Fruit fly (Drosophila melanogaster) S2 (cell line): Measurements from ENCODE around the gene pnt.

Source experiments
- CG8478 ChIP-seq: fragments of >200 bp; optimal IDR thresholded peaks from 2 replicates; lab custom pipeline; 2018
- CTCF ChIP-seq, 2 experiments: fragments of >200 bp; optimal IDR thresholded peaks; 2 replicates each; lab custom pipeline; 2018

Gene pnt

DNA sequence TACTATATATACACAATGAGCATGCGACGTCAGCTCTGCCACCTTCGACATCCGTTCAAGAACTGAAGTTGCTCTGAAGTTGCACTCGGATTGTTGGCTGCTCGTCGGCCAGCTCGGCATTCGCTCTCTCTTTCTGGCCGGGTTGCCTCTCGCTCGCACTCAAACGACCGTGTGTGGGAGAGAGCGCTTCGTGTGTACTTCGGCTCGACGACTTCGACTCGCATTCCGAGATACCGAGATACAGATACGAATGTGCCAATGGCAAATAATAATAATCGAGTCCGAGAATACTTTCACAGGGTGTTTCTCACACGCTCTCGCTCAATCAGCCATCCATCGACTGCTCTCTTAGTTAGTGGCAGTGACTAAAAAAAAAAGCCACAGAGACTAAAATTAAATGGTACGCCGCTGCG, 50.6 kb downstream of the pnt start:
- peak; percentile 45 to 66 for TF ChIP-seq CTCF (optimal IDR thresholded peaks at IDR 0.05; lab: Kevin White, UChicago)
- TF ChIP-seq CG8478 (lab: Kevin White, UChicago): no peak

DNA sequence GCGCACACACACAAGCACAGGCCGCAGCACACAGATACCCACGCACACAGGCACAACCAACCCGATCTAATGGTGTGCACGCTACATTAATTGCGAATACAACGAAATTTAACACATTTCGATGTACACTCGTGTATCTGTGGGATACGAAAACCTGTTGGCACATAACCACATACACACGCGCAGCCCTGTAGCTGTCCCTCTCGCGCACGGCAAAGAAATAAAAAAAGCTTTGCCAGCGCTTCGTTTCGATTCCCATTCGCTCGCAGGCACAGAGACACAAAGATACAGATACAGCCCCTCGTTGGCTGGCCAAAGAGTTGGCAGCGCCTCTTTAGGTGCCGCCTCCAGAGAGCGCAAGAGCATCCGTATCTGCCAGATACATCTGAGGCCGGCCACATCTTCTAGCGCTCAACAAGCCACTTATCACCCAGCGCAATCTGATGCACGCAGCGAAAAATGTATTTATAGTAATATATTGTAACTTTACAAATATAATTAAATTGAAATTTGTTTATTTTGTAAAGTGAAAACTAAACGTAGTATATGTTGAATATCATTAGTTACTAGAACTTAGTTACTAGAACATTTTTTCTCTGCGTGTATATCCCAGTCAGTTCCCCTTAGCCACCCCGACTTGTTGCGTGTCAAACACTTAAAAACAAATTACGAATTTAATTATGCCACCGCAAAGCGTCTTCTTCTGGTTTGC, 52.7 kb downstream of the pnt start:
- no peak for TF ChIP-seq CG8478 (lab: Kevin White, UChicago)
- TF ChIP-seq CTCF (optimal IDR thresholded peaks at IDR 0.05; lab: Kevin White, UChicago): no peak

DNA sequence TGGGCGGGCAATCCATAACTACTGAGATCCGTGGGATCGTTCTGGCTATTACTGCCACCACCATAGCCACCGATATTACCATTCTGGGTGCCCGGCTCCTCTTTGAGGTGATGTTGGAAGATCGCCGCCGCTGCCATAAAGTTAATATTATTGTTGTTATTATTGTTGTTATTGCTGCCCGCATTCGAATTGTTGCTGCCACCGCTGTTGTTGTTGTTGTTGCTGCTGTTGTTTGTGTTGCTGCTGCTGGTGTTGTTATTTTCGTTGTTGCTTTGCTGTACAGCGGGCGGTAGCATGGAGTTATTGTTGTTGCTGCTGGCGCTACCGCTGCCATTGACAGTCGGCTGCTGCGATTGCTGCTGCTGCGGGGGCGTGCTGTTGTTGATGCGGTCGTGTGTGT, 53.7 kb downstream of the pnt start:
- TF ChIP-seq CTCF (optimal IDR thresholded peaks at IDR 0.05; lab: Kevin White, UChicago) (no peak), CG8478 (lab: Kevin White, UChicago) (no peak)

DNA sequence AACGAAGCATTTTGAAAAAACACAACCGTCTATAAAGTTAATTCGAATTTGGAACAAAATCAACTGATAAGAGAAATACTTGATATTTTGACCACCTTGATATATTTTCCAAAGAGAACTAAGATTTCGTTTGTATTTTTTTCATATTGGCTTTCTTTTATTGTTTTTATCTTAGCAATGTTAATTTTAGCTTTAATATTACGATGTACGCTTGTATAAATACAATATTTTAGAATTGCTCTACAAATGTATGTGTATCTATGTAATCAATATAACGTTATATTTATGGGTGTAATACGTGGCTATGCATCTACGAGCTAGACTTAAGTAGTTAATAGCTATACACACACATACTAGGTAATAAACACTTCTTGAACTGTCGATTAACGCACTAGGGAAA, 55.9 kb downstream of the pnt start, which contains the start of gene bb8:
Gene bb8 (minus strand): TSS at position 101 of the 400 bp plus-strand sequence.
- TF ChIP-seq CTCF (optimal IDR thresholded peaks at IDR 0.05; lab: Kevin White, UChicago): no peak
- TF ChIP-seq CG8478 (lab: Kevin White, UChicago): no peak

DNA sequence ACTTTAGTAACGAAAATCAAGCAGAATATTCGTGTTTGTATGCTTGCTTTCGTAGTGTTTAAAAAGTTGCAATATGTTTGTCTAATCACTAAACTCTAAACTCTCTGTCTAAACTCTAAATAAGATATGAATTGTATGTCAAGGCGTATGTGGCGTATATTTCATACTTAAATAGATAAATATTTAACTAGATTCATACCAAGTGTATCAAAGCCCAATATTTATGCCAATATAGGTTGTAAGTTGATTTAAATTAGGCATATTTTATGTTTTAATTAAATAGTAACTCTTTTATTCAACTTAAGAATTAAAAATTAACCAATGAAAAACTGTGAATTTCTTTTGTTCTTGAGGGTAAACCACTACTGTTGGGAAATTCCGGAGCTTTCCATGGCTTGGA, 58.0 kb downstream of the pnt start, which contains the start of gene wam:
Gene wam (minus strand): TSS at position 101 of the 400 bp plus-strand sequence.
- TF ChIP-seq CG8478 (lab: Kevin White, UChicago) (no peak), CTCF (optimal IDR thresholded peaks at IDR 0.05; lab: Kevin White, UChicago) (no peak)

DNA sequence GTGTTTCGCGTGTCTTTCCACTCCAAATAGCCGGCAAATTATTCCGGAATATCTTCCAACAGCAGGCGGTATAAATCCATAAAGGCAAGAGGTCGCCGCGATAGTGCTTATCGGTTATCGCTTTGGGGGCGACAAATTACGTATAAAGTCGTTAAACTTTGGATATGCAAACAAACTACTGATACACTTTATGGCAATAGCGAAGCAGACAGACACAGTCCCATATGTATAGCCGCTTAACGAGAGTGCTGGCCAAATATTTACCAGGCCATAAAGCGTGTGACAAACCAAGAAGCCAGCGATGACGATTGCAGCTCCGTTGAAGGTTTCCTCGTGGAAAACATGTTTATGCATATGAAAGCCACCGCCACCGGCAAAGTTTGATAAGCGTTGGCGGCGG, 61.7 kb downstream of the pnt start:
- no peak for TF ChIP-seq CTCF (optimal IDR thresholded peaks at IDR 0.05; lab: Kevin White, UChicago)
- TF ChIP-seq CG8478 (lab: Kevin White, UChicago): no peak

DNA sequence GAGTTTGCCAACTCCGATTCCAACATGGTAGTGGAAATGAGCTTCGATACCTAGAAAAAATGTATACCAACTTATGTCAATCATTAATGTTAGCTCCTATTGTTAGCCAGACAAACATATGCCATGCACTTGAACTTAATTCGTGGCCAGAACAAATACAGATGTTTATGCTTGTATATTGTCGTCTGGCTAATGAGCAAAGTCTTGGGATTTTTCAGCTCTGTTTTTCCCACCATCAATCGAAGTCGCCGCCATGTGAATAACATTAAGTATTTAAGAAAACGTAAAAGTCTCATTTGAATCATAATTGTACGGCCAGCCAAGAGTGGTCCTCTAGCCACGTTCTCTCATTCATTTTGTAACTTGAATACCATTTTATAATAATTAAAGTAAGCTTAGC, 62.3 kb downstream of the pnt start, which contains the start of gene CG6763:
Gene CG6763 (plus strand): TSS at position 301 of the 400 bp plus-strand sequence.
- TF ChIP-seq CTCF (optimal IDR thresholded peaks at IDR 0.05; lab: Kevin White, UChicago) (no peak), CG8478 (lab: Kevin White, UChicago) (no peak)

DNA sequence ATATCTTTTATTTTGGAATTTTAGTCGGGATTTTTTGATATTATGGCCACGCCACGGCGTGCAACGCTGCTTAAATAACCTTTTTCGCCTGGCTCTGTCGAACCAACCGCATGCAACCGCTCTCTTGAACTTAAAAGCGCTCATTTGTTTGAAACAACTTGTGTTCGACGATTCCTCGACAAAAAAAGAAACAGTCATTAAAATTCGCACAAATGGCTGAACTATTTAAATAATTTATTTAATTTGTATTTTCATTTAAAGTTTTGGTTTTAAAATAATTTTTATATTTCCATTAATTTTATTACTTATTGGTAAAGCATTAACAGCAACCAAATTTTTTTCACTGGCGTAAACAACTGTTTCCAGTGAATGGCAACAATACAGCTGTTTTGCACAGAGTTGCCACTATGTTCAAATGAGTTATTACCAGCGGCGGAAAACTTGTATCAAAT, 65.1 kb downstream of the pnt start, which contains the start of the genes orb and Cdc16:
Gene orb (minus strand): TSS at position 51 of the 452 bp plus-strand sequence.
Gene Cdc16 (plus strand): TSS at position 396 of the 452 bp plus-strand sequence.
- TF ChIP-seq CTCF (optimal IDR thresholded peaks at IDR 0.05; lab: Kevin White, UChicago): no peak
- no peak for TF ChIP-seq CG8478 (lab: Kevin White, UChicago)

DNA sequence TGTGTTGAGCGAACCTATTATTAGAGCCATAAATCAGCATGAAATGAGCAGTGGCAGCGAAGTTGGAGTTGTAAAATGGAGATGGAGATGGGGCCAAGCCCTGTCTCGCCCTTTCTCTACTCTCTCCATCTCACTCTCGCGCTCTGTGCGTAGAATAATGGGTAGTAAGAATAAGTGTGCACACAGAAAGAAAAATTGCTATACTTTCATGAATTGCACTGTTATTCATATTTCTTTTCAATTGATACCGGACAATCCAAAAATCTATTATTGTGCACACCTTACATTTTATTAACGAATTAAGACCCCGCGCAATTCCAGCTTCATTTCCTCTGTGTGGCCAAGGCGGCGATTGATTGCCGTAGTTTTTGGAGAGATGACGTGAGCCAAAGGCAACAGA, 66.1 kb downstream of the pnt start:
- TF ChIP-seq CTCF (optimal IDR thresholded peaks at IDR 0.05; lab: Kevin White, UChicago) (no peak), CG8478 (lab: Kevin White, UChicago) (no peak)

DNA sequence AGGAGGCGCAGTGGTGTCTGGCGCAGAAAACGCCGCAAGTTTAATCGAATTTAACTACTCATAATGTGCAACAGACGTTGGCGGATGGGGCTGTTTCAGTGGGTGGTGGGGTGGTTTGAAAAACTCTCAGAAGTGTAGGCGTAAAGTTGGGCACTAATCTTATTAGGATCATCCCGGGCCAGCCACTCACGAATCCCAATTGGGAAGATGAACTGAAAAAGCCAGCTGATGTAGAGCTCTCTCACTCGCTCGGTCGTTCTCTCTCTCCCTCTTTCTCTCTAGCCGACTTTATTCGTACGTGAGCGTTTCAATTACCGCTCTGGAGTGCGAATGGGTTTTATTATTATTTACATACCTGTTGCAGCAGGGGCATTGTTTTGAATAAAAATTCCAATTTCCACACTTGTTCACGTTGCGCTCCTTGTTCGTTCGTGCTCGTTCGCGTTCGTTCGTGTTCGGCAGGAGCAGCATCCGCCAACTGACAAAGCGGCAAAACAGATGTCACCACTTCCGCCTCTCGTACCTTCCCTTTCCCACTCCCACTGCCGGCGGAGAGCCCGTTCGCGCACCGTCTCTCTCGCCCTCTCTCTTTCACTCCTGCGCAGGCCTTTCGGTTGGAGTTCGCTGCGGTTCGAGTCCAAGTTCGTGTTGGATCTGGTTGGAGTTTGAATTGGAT, 67.1 kb downstream of the pnt start:
- TF ChIP-seq CG8478 (lab: Kevin White, UChicago) (no peak), CTCF (optimal IDR thresholded peaks at IDR 0.05; lab: Kevin White, UChicago) (no peak)

DNA sequence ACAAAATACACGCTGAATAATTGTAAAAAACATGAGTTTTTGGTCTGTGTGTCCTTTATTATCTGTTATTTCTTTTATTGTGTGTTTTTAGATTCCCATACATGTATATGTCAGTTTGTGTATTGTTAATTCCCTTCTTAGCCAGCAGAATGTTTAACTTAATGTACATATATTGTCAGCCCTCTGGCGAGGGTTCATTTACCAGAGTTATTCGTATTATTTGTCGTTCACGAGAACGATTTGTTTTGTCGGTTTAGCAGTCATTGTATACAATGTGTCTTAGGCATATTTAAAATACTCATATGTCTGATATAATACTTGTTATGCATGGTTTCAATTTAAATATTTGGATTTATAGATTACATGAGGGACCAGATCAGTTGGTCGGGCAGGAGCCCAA, 85.4 kb downstream of the pnt start:
- TF ChIP-seq CTCF (optimal IDR thresholded peaks at IDR 0.05; lab: Kevin White, UChicago) (no peak), CG8478 (lab: Kevin White, UChicago) (no peak)

DNA sequence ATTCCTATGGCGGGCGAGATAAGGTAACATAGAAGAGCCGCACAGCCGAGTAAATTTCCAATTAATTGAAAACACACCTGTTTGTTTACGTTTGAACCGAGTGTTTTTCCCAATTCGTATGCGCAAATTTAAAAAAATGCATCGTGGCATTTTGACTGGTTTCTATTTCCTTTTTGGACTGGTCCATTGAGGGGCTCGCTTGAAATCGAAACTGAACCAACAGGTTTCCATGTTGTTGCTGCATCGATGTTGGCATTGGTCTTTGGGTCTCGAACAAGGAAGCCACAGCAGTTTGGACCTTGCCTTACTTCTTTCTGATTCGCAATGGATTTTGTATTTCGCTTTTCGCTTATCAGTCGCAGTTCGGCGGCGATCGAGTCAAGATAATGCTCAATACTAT, 87.4 kb downstream of the pnt start:
- no peak for TF ChIP-seq CTCF (optimal IDR thresholded peaks at IDR 0.05; lab: Kevin White, UChicago)
- no peak for TF ChIP-seq CG8478 (lab: Kevin White, UChicago)

DNA sequence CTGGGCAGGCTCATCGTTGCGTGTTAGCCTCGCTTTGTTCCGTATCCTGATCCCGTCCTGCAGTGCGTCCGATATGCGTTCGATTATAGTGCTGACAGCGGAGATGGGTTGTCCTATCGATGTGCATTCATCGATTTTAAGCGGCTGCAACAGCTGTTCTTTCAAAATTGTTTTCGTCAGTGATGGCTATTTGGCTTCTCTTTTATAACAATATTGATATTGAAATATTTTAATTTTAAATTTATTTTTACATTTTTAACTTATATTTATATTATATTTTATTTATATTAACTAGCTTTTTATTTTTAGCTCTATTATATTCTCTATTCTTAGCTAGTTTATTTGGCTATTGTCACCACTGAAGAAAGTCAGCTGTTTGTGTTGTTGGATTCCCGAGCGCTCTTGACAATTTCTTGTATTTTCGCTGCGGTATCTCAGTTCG, 88.0 kb downstream of the pnt start, which contains the start of the genes wda and Pex11c:
Gene wda (minus strand): TSS at position 102 of the 442 bp plus-strand sequence.
Gene Pex11c (plus strand): TSS at position 380 of the 442 bp plus-strand sequence.
- TF ChIP-seq CG8478 (lab: Kevin White, UChicago): no peak
- no peak for TF ChIP-seq CTCF (optimal IDR thresholded peaks at IDR 0.05; lab: Kevin White, UChicago)

DNA sequence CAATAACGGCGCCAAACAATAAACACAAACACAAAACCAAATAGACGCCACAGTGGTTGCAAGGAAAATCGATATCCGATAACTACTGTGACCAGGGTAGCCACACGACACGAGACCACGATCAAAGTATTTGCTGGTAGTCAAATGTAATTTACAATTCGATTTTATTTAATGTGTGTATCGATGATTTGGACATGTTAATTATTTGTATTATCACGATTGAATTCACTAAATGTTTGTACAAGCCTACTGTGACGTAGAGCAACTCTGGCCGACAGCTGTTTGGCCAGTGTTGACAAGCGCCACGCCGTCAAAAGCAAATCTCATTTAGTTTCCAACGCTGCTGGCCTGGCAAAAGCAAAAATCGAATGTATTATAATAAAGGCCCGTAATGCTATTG, 94.7 kb downstream of the pnt start, which contains the start of the genes Rad60 and EloA:
Gene Rad60 (minus strand): TSS at position 222 of the 400 bp plus-strand sequence.
Gene EloA (plus strand): TSS at position 308 of the 400 bp plus-strand sequence.
- no peak for TF ChIP-seq CTCF (optimal IDR thresholded peaks at IDR 0.05; lab: Kevin White, UChicago)
- no peak for TF ChIP-seq CG8478 (lab: Kevin White, UChicago)
